Worm (Caenorhabditis elegans) whole organism, L1 larva: ENCODE results near the gene nra-4.

Experiments used
- C16A3.4 ChIP-seq: fragments of 150-350 bp; optimal IDR thresholded peaks from 2 replicates; lab custom pipeline; 2014; ENCODE audit warnings: missing biosample characterization, missing genetic modification characterization
- C34B4.2 ChIP-seq: sonication (generic microtip); optimal IDR thresholded peaks from 2 replicates; lab custom pipeline; 2017; ENCODE audit warnings: mild to moderate bottlenecking, missing genetic modification characterization, missing compliant biosample characterization
- F16B12.6 ChIP-seq: fragments of 150-350 bp; optimal IDR thresholded peaks from 2 replicates; lab custom pipeline; 2014; ENCODE audit warnings: missing biosample characterization, missing genetic modification characterization
- aly-2 ChIP-seq: fragments of 150-350 bp; optimal IDR thresholded peaks from 2 replicates; lab custom pipeline; 2014; ENCODE audit warnings: missing biosample characterization, missing genetic modification characterization
- ama-1 ChIP-seq: fragments of 150-350 bp; optimal IDR thresholded peaks from 2 replicates; lab custom pipeline; 2014
- blmp-1 ChIP-seq: fragments of 150-350 bp; optimal IDR thresholded peaks from 2 replicates; lab custom pipeline; 2014; ENCODE audit warnings: missing biosample characterization, missing genetic modification characterization
- ceh-8 ChIP-seq: fragments of 200-800 bp; sonication (Bioruptor generic); optimal IDR thresholded peaks from 2 replicates; lab custom pipeline; 2018; ENCODE audit warnings: mild to moderate bottlenecking, missing genetic modification characterization, moderate library complexity, missing compliant biosample characterization
- ceh-82 ChIP-seq, 3 experiments: fragments of 150-350 bp in 1 of 3; sonication (generic microtip) in 2 of 3; optimal IDR thresholded peaks; 2 replicates each; lab custom pipeline; 2014 to 2017; ENCODE audit warnings: missing biosample characterization in 3 of 3, missing genetic modification characterization in 3 of 3
- ceh-90 ChIP-seq: sonication (generic microtip); optimal IDR thresholded peaks from 2 replicates; lab custom pipeline; 2016; ENCODE audit warnings: missing genetic modification characterization, missing compliant biosample characterization
- ces-1 ChIP-seq: fragments of 150-350 bp; optimal IDR thresholded peaks from 2 replicates; lab custom pipeline; 2014; ENCODE audit warnings: missing biosample characterization, missing genetic modification reagents, missing genetic modification characterization
- dpl-1 ChIP-seq, 3 experiments: fragments of 150-350 bp in 2 of 3; sonication (generic microtip) in 1 of 3; optimal IDR thresholded peaks; 2 replicates each; lab custom pipeline; 2014 to 2017; ENCODE audit warnings: missing biosample characterization in 3 of 3, missing genetic modification characterization in 3 of 3, missing genetic modification reagents in 3 of 3
- efl-1 ChIP-seq, 4 experiments: fragments of 150-350 bp; optimal IDR thresholded peaks in 3 of 4; peaks in 1 of 4; 1 replicate in 1 of 4; 2 replicates in 3 of 4; lab custom pipeline; 2014; ENCODE audit warnings: missing biosample characterization in 2 of 4, missing genetic modification characterization in 2 of 4, missing genetic modification reagents in 2 of 4
- elt-2 ChIP-seq: sonication (generic microtip); optimal IDR thresholded peaks from 2 replicates; lab custom pipeline; 2016; ENCODE audit warnings: missing genetic modification characterization, mild to moderate bottlenecking, inconsistent platforms, missing compliant biosample characterization, missing genetic modification reagents
- elt-3 ChIP-seq, 6 experiments: fragments of 150-350 bp in 1 of 6; sonication (generic microtip); optimal IDR thresholded peaks; 2 replicates each; lab custom pipeline; 2017 to 2018; ENCODE audit warnings: missing biosample characterization in 6 of 6, missing genetic modification characterization in 6 of 6, inconsistent platforms in 1 of 6
- fkh-8 ChIP-seq: sonication (generic microtip); optimal IDR thresholded peaks from 2 replicates; lab custom pipeline; 2016; ENCODE audit warnings: mild to moderate bottlenecking, missing genetic modification characterization, missing compliant biosample characterization
- hlh-17 ChIP-seq: fragments of 200-800 bp; sonication (Bioruptor generic); optimal IDR thresholded peaks from 2 replicates; lab custom pipeline; 2018; ENCODE audit warnings: missing genetic modification characterization, mild to moderate bottlenecking, missing compliant biosample characterization, moderate library complexity, borderline replicate concordance
- hpl-2 ChIP-seq: fragments of 150-350 bp; optimal IDR thresholded peaks from 2 replicates; lab custom pipeline; 2014; ENCODE audit warnings: missing biosample characterization, missing genetic modification reagents, missing genetic modification characterization
- isw-1 ChIP-seq: fragments of 200-800 bp; sonication (Bioruptor generic); IDR thresholded peaks from 2 replicates; pipeline ENCODE4 v1.3.6; 2022; ENCODE audit warnings: missing genetic modification characterization, missing compliant biosample characterization
- lin-13 ChIP-seq: fragments of 150-350 bp; optimal IDR thresholded peaks from 2 replicates; lab custom pipeline; 2014; ENCODE audit warnings: missing biosample characterization, missing genetic modification reagents, missing genetic modification characterization
- lin-14 ChIP-seq: fragments of 200-800 bp; sonication (Bioruptor generic); optimal IDR thresholded peaks from 2 replicates; lab custom pipeline; 2018; ENCODE audit warnings: mild to moderate bottlenecking, missing genetic modification characterization, moderate library complexity, missing compliant biosample characterization
- lin-15B ChIP-seq: fragments of 150-350 bp; sonication (generic microtip); optimal IDR thresholded peaks from 3 replicates; lab custom pipeline; 2014; ENCODE audit warnings: missing biosample characterization, missing genetic modification characterization
- lin-35 ChIP-seq, 2 experiments: fragments of 150-350 bp; optimal IDR thresholded peaks; 2 replicates each; lab custom pipeline; 2014; ENCODE audit warnings: missing biosample characterization in 2 of 2, missing genetic modification characterization in 2 of 2, missing genetic modification reagents in 2 of 2
- lin-39 ChIP-seq: fragments of 150-350 bp; optimal IDR thresholded peaks from 2 replicates; lab custom pipeline; 2014; ENCODE audit warnings: missing biosample characterization, missing genetic modification reagents, missing genetic modification characterization
- lir-3 ChIP-seq: sonication (generic microtip); optimal IDR thresholded peaks from 2 replicates; lab custom pipeline; 2016; ENCODE audit warnings: mild to moderate bottlenecking, missing genetic modification characterization, moderate library complexity, missing compliant biosample characterization; ENCODE audit not compliant: poor library complexity
- lsy-2 ChIP-seq, 2 experiments: fragments of 150-350 bp; optimal IDR thresholded peaks; 2 replicates each; lab custom pipeline; 2014; ENCODE audit warnings: missing biosample characterization in 2 of 2, missing genetic modification characterization in 2 of 2
- mab-9 ChIP-seq: fragments of 200-800 bp; sonication (Bioruptor generic); IDR thresholded peaks from 2 replicates; pipeline ENCODE4 v1.3.6; 2022; ENCODE audit warnings: missing genetic modification reagents, missing genetic modification characterization, missing compliant biosample characterization
- mdl-1 ChIP-seq, 2 experiments: fragments of 150-350 bp; optimal IDR thresholded peaks; 2 replicates each; lab custom pipeline; 2014 to 2017; ENCODE audit warnings: missing biosample characterization in 2 of 2, missing genetic modification characterization in 2 of 2, inconsistent platforms in 1 of 2
- nhr-20 ChIP-seq: sonication (generic microtip); optimal IDR thresholded peaks from 2 replicates; lab custom pipeline; 2016; ENCODE audit warnings: mild to moderate bottlenecking, missing genetic modification characterization, missing compliant biosample characterization
- nhr-47 ChIP-seq: sonication (generic microtip); optimal IDR thresholded peaks from 2 replicates; lab custom pipeline; 2016; ENCODE audit warnings: mild to moderate bottlenecking, missing genetic modification characterization, moderate library complexity, missing compliant biosample characterization
- nhr-71 ChIP-seq: sonication (generic microtip); optimal IDR thresholded peaks from 2 replicates; lab custom pipeline; 2016; ENCODE audit warnings: mild to moderate bottlenecking, missing genetic modification characterization, moderate library complexity, missing compliant biosample characterization
- nhr-76 ChIP-seq: sonication (generic microtip); optimal IDR thresholded peaks from 2 replicates; lab custom pipeline; 2017; ENCODE audit warnings: missing biosample characterization, missing genetic modification characterization
- nhr-90 ChIP-seq: sonication (generic microtip); optimal IDR thresholded peaks from 2 replicates; lab custom pipeline; 2016; ENCODE audit warnings: mild to moderate bottlenecking, missing genetic modification characterization, missing compliant biosample characterization; ENCODE audit not compliant: poor library complexity
- pag-3 ChIP-seq: sonication (generic microtip); optimal IDR thresholded peaks from 2 replicates; lab custom pipeline; 2017; ENCODE audit warnings: missing genetic modification characterization, mild to moderate bottlenecking, missing compliant biosample characterization, antibody characterized with exemption, borderline replicate concordance; ENCODE audit not compliant: insufficient read depth
- pax-3 ChIP-seq: fragments of 200-800 bp; sonication (Bioruptor generic); optimal IDR thresholded peaks from 2 replicates; lab custom pipeline; 2018; ENCODE audit warnings: mild to moderate bottlenecking, missing genetic modification characterization, moderate library complexity, missing compliant biosample characterization
- pqm-1 ChIP-seq: sonication (generic microtip); optimal IDR thresholded peaks from 3 replicates; lab custom pipeline; 2017; ENCODE audit warnings: missing biosample characterization, missing genetic modification characterization
- rnt-1 ChIP-seq: sonication (generic microtip); optimal IDR thresholded peaks from 2 replicates; lab custom pipeline; 2016; ENCODE audit warnings: mild to moderate bottlenecking, missing genetic modification characterization, moderate library complexity, missing compliant biosample characterization
- skn-1 ChIP-seq: fragments of 150-350 bp; optimal IDR thresholded peaks from 2 replicates; lab custom pipeline; 2014; ENCODE audit warnings: missing biosample characterization, missing genetic modification characterization
- snpc-4 ChIP-seq: fragments of 150-350 bp; optimal IDR thresholded peaks from 2 replicates; lab custom pipeline; 2014; ENCODE audit warnings: missing biosample characterization, missing genetic modification characterization
- sup-37 ChIP-seq: fragments of 200-800 bp; sonication (Bioruptor generic); optimal IDR thresholded peaks from 2 replicates; lab custom pipeline; 2018; ENCODE audit warnings: mild to moderate bottlenecking, missing genetic modification characterization, missing compliant biosample characterization
- tbx-2 ChIP-seq: sonication (generic microtip); optimal IDR thresholded peaks from 2 replicates; lab custom pipeline; 2016; ENCODE audit warnings: missing genetic modification characterization, missing compliant biosample characterization
- unc-30 ChIP-seq: sonication (generic microtip); optimal IDR thresholded peaks from 2 replicates; lab custom pipeline; 2017; ENCODE audit warnings: missing biosample characterization, missing genetic modification characterization
- unc-62 ChIP-seq: fragments of 150-350 bp; optimal IDR thresholded peaks from 2 replicates; lab custom pipeline; 2014; ENCODE audit warnings: missing biosample characterization, missing genetic modification reagents, missing genetic modification characterization
- ztf-4 ChIP-seq: fragments of 150-350 bp; optimal IDR thresholded peaks from 2 replicates; lab custom pipeline; 2014; ENCODE audit warnings: missing biosample characterization, missing genetic modification characterization

nra-4 gene

ce11 chrV:1067468-1067867 is 19.1 kb upstream of the nra-4 start, which contains the start of gene K10C9.7:
Gene K10C9.7 (minus strand): TSS chrV:1067568.
- TF ChIP-seq skn-1 (no peak), isw-1 (GFP tag; lab: Robert Waterston, UW) (no peak), lin-15B (tag; lab: Kevin White, UChicago) (no peak), unc-30 (no peak), rnt-1 (no peak)

ce11 chrV:1064491-1064890 is 16.1 kb upstream of the nra-4 start, which contains the start of gene str-67:
Gene str-67 (minus strand): TSS chrV:1064591.
- TF ChIP-seq ceh-90 (tag; lab: Kevin White, UChicago) (no peak), fkh-8 (tag; lab: Kevin White, UChicago) (no peak), unc-62 (GFP tag; lab: Kevin White, UChicago) (no peak), ceh-82 (tag; optimal IDR thresholded peaks at IDR 0.05; lab: Kevin White, UChicago) (no peak), snpc-4 (tag; lab: Kevin White, UChicago) (no peak), F16B12.6 (no peak), ceh-8 (no peak), pqm-1 (tag; lab: Kevin White, UChicago) (no peak), ama-1 (lab: Kevin White, UChicago) (no peak), elt-3 (tag; optimal IDR thresholded peaks at IDR 0.05; lab: Kevin White, UChicago) (no peak), lin-14 (GFP tag; lab: Kevin White, UChicago) (no peak), blmp-1 (tag; lab: Kevin White, UChicago) (no peak), nhr-90 (no peak), nhr-20 (tag; lab: Kevin White, UChicago) (no peak), aly-2 (no peak)

ce11 chrV:1061295-1061694 is 12.9 kb upstream of the nra-4 start, which contains the start of gene rnst-2:
Gene rnst-2 (plus strand): TSS chrV:1061595.
- TF ChIP-seq pag-3 (tag; lab: Kevin White, UChicago) (no peak), aly-2 (no peak), sup-37 (GFP tag; lab: Kevin White, UChicago) (no peak), mab-9 (GFP tag; lab: Robert Waterston, UW) (no peak), ceh-8 (no peak), mdl-1 (tag; optimal IDR thresholded peaks at IDR 0.05; lab: Kevin White, UChicago) (no peak), pqm-1 (tag; lab: Kevin White, UChicago) (no peak), lir-3 (no peak), pax-3 (no peak), blmp-1 (tag; lab: Kevin White, UChicago) (no peak), lin-13 (GFP tag; lab: Kevin White, UChicago) (no peak), nhr-76 (tag; lab: Kevin White, UChicago) (no peak), ceh-90 (tag; lab: Kevin White, UChicago) (no peak), nhr-71 (tag; lab: Kevin White, UChicago) (no peak)
- TF ChIP-seq, all 84 proteins: peak for 0

- TF ChIP-seq ztf-4 (tag; lab: Kevin White, UChicago) (no peak), nhr-71 (tag; lab: Kevin White, UChicago) (peak; percentile 65), hpl-2 (GFP tag; lab: Kevin White, UChicago) (no peak), rnt-1 (peak; percentile 47), ceh-8 (no peak), dpl-1 (GFP tag; optimal IDR thresholded peaks at IDR 0.05; lab: Kevin White, UChicago) (peak in 1 of 3 experiments; percentile 30), elt-3 (tag; optimal IDR thresholded peaks at IDR 0.05; lab: Kevin White, UChicago) (peak in 3 of 6 experiments; percentile 37 to 95 (median 53)), ces-1 (GFP tag; lab: Kevin White, UChicago) (no peak), C34B4.2 (tag; lab: Kevin White, UChicago) (no peak), efl-1 (optimal IDR thresholded peaks at IDR 0.05; lab: Kevin White, UChicago) (peak in 1 of 2 experiments; percentile 15), efl-1 (GFP tag; optimal IDR thresholded peaks at IDR 0.05 in 1 of 2; lab: Kevin White, UChicago) (peak in 1 of 2 experiments; percentile 89), hlh-17 (no peak), lsy-2 (tag; optimal IDR thresholded peaks at IDR 0.05; lab: Kevin White, UChicago) (peak in 1 of 2 experiments; percentile 33), blmp-1 (tag; lab: Kevin White, UChicago) (peak; percentile 79), pqm-1 (tag; lab: Kevin White, UChicago) (peak; percentile 52), lin-39 (peak; percentile 37), nhr-90 (peak; percentile 49), nhr-20 (tag; lab: Kevin White, UChicago) (peak; percentile 51), ceh-90 (tag; lab: Kevin White, UChicago) (peak; percentile 70), elt-2 (tag; lab: Kevin White, UChicago) (peak; percentile 90), mdl-1 (tag; optimal IDR thresholded peaks at IDR 0.05; lab: Kevin White, UChicago) (no peak), lin-35 (GFP tag; optimal IDR thresholded peaks at IDR 0.05; lab: Kevin White, UChicago) (peak in 1 of 2 experiments; percentile 38), nhr-47 (tag; lab: Kevin White, UChicago) (no peak), lir-3 (peak; percentile 64), C16A3.4 (tag; lab: Kevin White, UChicago) (peak; percentile 32), tbx-2 (tag; lab: Kevin White, UChicago) (peak; percentile 18)
Observed at ce11 chrV:1060219-1060863, 12.0 kb upstream of the nra-4 start.
